Worm (Caenorhabditis elegans) whole organism, late embryonic: Measurements from ENCODE around the gene Y116F11B.2.

Source experiments
- C38D4.7 ChIP-seq: fragments of 200-800 bp; sonication (Bioruptor generic); optimal IDR thresholded peaks from 2 replicates; lab custom pipeline; 2018; ENCODE audit warnings: mild to moderate bottlenecking, missing genetic modification characterization, moderate library complexity, missing compliant biosample characterization
- ama-1 ChIP-seq: fragments of 150-350 bp; optimal IDR thresholded peaks from 2 replicates; lab custom pipeline; 2014
- npax-4 ChIP-seq: sonication (generic microtip); optimal IDR thresholded peaks from 2 replicates; lab custom pipeline; 2016; ENCODE audit warnings: missing genetic modification characterization, missing compliant biosample characterization
- odd-2 ChIP-seq: sonication (generic microtip); optimal IDR thresholded peaks from 2 replicates; lab custom pipeline; 2017; ENCODE audit warnings: antibody characterized with exemption, mild to moderate bottlenecking, missing genetic modification characterization, missing compliant biosample characterization
- sox-2 ChIP-seq: fragments of 200-800 bp; sonication (Bioruptor generic); IDR thresholded peaks from 2 replicates; pipeline ENCODE4 v1.3.6; 2022; ENCODE audit warnings: missing genetic modification reagents, missing genetic modification characterization, missing compliant biosample characterization

DNA sequence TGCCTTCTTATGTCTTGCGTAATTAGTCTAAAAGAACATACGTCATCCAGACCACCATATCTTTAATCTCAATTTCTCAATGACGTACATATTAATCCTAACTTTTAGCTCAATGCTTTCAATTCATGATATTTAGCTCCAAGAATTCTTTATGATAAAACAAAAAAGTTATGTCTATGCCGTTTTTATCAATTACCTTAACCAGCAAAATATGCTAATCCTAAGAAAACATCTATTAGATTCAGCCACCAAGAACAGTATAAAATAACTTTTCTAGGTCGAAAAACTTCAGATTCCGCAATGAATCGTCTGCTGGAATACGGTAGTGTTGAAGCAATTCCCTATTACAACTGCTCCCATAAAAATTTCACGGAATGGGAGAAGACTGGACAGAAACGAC lies 17.1 kb downstream of the Y116F11B.2 start, which contains the start of gene srt-45:
- no peak for TF ChIP-seq C38D4.7 (GFP tag; lab: Kevin White, UChicago)
- no peak for TF ChIP-seq ama-1 (lab: Kevin White, UChicago)
- no peak for TF ChIP-seq sox-2 (GFP tag; lab: Robert Waterston, UW)
- no peak for TF ChIP-seq npax-4
- TF ChIP-seq odd-2 (tag; lab: Kevin White, UChicago), result no peak
